Fruit fly (Drosophila melanogaster): ENCODE data around the gene Lmpt.

DNA sequence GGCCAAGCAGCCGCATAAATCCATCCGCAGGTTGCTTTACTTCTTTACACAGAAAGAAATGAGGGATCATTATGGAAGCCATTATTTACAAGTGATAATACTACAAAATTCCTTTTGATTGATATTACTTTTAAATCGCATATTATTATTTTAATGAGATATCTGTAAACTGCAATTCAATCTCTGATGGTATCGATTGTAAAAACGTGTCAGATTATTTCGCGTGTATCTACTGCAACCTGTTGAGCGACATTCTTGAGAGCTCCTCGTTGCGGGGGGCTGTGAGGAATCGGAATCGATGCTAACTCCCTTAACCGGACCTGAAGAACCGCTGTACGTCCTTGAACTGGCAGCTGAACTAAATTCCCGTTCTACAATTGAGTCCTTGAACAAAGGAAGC lies 47.0 kb upstream of the Lmpt start:
- TF ChIP-seq pan (optimal IDR thresholded peaks at IDR 0.05) = no peak
- peak; percentile 30 for TF ChIP-seq Dif (GFP tag; optimal IDR thresholded peaks at IDR 0.05; ENCODE audit: partially characterized antibody)
- TF ChIP-seq usp (GFP tag; optimal IDR thresholded peaks at IDR 0.05) = no peak
- no peak for TF ChIP-seq Hr78 (GFP tag; optimal IDR thresholded peaks at IDR 0.05)

All from whole organism, wandering third instar larva.